Worm (Caenorhabditis elegans): ENCODE results near the gene B0280.2.
A peak's percentile ranks its signal among the peaks of the same experiment; 100 is the strongest.

B0280.2 gene

DNA sequence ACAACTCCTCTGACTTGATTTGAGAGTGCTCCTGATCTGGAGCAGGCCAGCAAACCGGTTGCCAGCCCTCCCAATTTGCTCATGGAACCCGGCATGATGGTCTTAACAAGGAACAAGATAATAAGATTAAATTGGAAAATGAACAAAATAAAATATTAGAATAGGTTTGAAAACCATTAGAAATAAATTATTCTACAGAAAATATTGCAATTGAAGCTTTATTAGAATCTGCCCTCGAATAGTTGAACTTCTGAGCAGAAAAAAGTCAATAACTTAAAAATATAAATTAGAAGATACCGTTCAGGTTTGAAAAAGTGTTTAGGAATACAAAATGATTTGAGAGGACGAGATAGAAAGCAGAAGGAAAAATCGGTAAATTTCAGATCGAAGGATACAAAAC is 34.2 kb downstream of the B0280.2 start, which contains the start of gene nuo-4:
nuo-4 (minus strand) TSS at position 101 of the 400 bp plus-strand sequence.
- no peak for TF ChIP-seq nhr-12 (tag; optimal IDR thresholded peaks at IDR 0.05)
- TF ChIP-seq R02D3.7 (tag; optimal IDR thresholded peaks at IDR 0.05), result no peak
- no peak for TF ChIP-seq snpc-4 (tag; optimal IDR thresholded peaks at IDR 0.05)
- TF ChIP-seq egl-5 (tag; optimal IDR thresholded peaks at IDR 0.05), result no peak
- TF ChIP-seq ZK546.5 (tag; optimal IDR thresholded peaks at IDR 0.05), result no peak
- no peak for TF ChIP-seq unc-62 (GFP tag; optimal IDR thresholded peaks at IDR 0.05)
- no peak for TF ChIP-seq nhr-77 (tag; optimal IDR thresholded peaks at IDR 0.05)
- no peak for TF ChIP-seq nhr-237 (tag; optimal IDR thresholded peaks at IDR 0.05)
- no peak for TF ChIP-seq sea-2 (GFP tag; optimal IDR thresholded peaks at IDR 0.05)
- no peak for TF ChIP-seq pha-4 (tag; optimal IDR thresholded peaks at IDR 0.05)

DNA sequence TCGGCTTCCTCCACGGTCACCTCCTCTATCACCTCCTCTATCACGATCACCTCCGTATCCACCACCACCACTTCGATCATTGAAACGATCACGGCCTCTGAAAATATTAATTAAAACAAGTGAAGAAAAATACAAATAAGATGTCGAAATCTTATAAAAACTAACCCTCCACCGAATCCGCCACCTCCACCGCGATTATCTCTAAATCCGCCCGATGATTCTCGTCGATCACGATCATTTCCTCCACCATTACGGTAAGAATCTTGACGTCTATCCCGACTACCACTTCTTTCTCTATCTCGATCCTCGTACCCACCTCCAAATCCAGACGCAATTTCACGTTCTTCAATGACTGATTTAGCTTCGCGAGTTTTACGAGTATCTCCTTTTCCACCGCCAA is 34.8 kb downstream of the B0280.2 start:
- no peak for TF ChIP-seq ZK546.5 (tag; optimal IDR thresholded peaks at IDR 0.05)
- TF ChIP-seq egl-27 (tag; optimal IDR thresholded peaks at IDR 0.05), result no peak
- no peak for TF ChIP-seq jun-1 (tag; optimal IDR thresholded peaks at IDR 0.05)
- TF ChIP-seq nhr-77 (tag; optimal IDR thresholded peaks at IDR 0.05), result no peak
- TF ChIP-seq ceh-16 (tag; optimal IDR thresholded peaks at IDR 0.05), result no peak
- TF ChIP-seq elt-1 (tag; optimal IDR thresholded peaks at IDR 0.05), result no peak
- TF ChIP-seq aly-2 (tag; optimal IDR thresholded peaks at IDR 0.05), result no peak
- TF ChIP-seq unc-62 (GFP tag; optimal IDR thresholded peaks at IDR 0.05), result no peak
- no peak for TF ChIP-seq nhr-12 (tag; optimal IDR thresholded peaks at IDR 0.05)
- TF ChIP-seq pqm-1 (tag; optimal IDR thresholded peaks at IDR 0.05), result no peak
- TF ChIP-seq hmg-11 (tag; optimal IDR thresholded peaks at IDR 0.05), result no peak
- TF ChIP-seq ceh-82 (tag; optimal IDR thresholded peaks at IDR 0.05), result no peak
- TF ChIP-seq pha-4 (tag; optimal IDR thresholded peaks at IDR 0.05), result no peak
- no peak for TF ChIP-seq tbx-2 (tag; optimal IDR thresholded peaks at IDR 0.05)
- TF ChIP-seq nhr-43 (tag; optimal IDR thresholded peaks at IDR 0.05; ENCODE audit: poor library complexity, severe bottlenecking), result no peak
- TF ChIP-seq nhr-237 (tag; optimal IDR thresholded peaks at IDR 0.05), result no peak
- no peak for TF ChIP-seq egl-5 (tag; optimal IDR thresholded peaks at IDR 0.05)
- no peak for TF ChIP-seq fkh-10 (GFP tag; optimal IDR thresholded peaks at IDR 0.05)
- TF ChIP-seq lin-39 (tag; optimal IDR thresholded peaks at IDR 0.05), result no peak

DNA sequence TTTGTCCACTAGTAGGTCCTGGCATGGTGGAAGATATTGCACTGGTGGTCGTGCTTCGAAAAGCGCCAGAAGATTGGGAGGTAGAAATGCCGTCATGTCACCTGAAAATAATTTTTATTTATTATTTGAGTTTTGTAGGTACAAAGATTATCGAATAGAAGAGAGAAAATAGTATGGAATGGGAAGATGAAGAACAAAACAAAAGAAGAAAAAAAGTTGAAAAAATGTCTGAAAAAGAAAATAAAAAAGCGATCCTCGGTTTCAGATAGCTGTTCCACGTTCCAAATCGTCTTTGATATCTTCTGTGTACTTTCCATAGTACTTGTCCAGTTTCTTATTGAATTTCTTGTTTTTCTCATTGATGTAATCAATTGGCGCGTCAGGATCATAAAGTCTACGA is 36.6 kb downstream of the B0280.2 start, which contains the start of gene rnp-7:
rnp-7 (minus strand) TSS at position 101 of the 400 bp plus-strand sequence.
- no peak for TF ChIP-seq mml-1 (tag; optimal IDR thresholded peaks at IDR 0.05)
- no peak for TF ChIP-seq fkh-2 (tag; optimal IDR thresholded peaks at IDR 0.05)
- TF ChIP-seq nhr-23 (tag; optimal IDR thresholded peaks at IDR 0.05), result no peak
- no peak for TF ChIP-seq fos-1 (tag; optimal IDR thresholded peaks at IDR 0.05)

DNA sequence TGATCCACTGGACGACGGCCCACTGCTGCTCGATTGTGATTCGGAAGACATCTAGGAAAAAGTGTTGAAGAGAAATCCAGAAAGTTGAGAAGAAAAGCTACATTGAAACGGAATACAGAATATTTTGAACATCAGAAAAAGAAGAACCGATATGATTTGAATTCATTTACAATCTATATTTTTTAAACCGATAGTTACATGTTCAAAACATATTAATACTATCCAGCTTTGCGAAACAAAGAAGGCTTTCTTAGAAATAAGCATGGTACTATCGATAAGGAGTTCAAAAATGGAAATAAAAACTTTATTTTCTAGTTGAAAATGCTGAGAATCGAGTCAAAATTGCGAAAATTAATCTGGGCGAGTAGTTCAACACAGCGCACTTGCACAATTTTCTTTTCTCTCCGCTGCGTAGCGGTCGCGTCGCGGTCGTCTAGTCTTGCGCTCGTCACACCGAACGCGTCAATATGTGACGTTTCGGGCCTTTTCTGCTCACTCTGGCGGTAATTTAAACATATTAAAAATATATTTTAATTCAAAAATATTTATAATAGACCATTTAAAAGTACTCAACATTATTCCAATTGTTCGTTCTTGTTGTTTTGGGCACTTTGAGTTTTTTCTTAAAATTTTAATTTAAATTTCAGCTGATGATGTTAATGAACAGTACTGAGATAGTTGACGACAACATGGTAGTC is 37.8 kb downstream of the B0280.2 start, which contains the start of the genes syf-2 and K04G7.1:
syf-2 (minus strand) TSS at position 51 of the 698 bp plus-strand sequence.
K04G7.1 (plus strand) TSS at position 648 of the 698 bp plus-strand sequence.
- peak; percentile 91 for TF ChIP-seq lin-39 (tag; optimal IDR thresholded peaks at IDR 0.05)
- TF ChIP-seq zag-1 (tag; optimal IDR thresholded peaks at IDR 0.05), result no peak
- peak; percentile 53 for TF ChIP-seq unc-62 (GFP tag; optimal IDR thresholded peaks at IDR 0.05)
- TF ChIP-seq lin-15B (tag; optimal IDR thresholded peaks at IDR 0.05), result peak; percentile 99
- TF ChIP-seq ceh-16 (tag; optimal IDR thresholded peaks at IDR 0.05), result no peak
- no peak for TF ChIP-seq sea-2 (GFP tag; optimal IDR thresholded peaks at IDR 0.05)
- peak; percentile 94 for TF ChIP-seq nhr-23 (tag; optimal IDR thresholded peaks at IDR 0.05)
- peak; percentile 85 for TF ChIP-seq fkh-10 (GFP tag; optimal IDR thresholded peaks at IDR 0.05)
- TF ChIP-seq nhr-237 (tag; optimal IDR thresholded peaks at IDR 0.05), result no peak
- peak; percentile 65 for TF ChIP-seq hmg-11 (tag; optimal IDR thresholded peaks at IDR 0.05)
- peak; percentile 72 for TF ChIP-seq ceh-28 (tag; optimal IDR thresholded peaks at IDR 0.05)
- TF ChIP-seq elt-1 (tag; optimal IDR thresholded peaks at IDR 0.05), result peak; percentile 59
- TF ChIP-seq mdl-1 (tag; optimal IDR thresholded peaks at IDR 0.05), result no peak
- no peak for TF ChIP-seq aly-2 (tag; optimal IDR thresholded peaks at IDR 0.05)
- TF ChIP-seq nhr-25 (tag; optimal IDR thresholded peaks at IDR 0.05), result peak; percentile 76
- no peak for TF ChIP-seq nhr-67 (tag; optimal IDR thresholded peaks at IDR 0.05)
- TF ChIP-seq nhr-43 (tag; optimal IDR thresholded peaks at IDR 0.05; ENCODE audit: poor library complexity, severe bottlenecking), result peak; percentile 62
- TF ChIP-seq nhr-77 (tag; optimal IDR thresholded peaks at IDR 0.05), result no peak
- TF ChIP-seq ZK546.5 (tag; optimal IDR thresholded peaks at IDR 0.05), result peak; percentile 20
- TF ChIP-seq egl-5 (tag; optimal IDR thresholded peaks at IDR 0.05), result peak; percentile 57
- TF ChIP-seq tbx-2 (tag; optimal IDR thresholded peaks at IDR 0.05), result peak; percentile 61
- no peak for TF ChIP-seq ztf-11 (tag; optimal IDR thresholded peaks at IDR 0.05)
- no peak for TF ChIP-seq fkh-2 (tag; optimal IDR thresholded peaks at IDR 0.05)
- TF ChIP-seq mml-1 (tag; optimal IDR thresholded peaks at IDR 0.05), result no peak
- peak; percentile 78 for TF ChIP-seq lsy-12 (tag; optimal IDR thresholded peaks at IDR 0.05)
- peak; percentile 92 for TF ChIP-seq egl-27 (tag; optimal IDR thresholded peaks at IDR 0.05)
- TF ChIP-seq ama-1 (optimal IDR thresholded peaks at IDR 0.05), result peak; percentile 43
- TF ChIP-seq ceh-9 (tag; optimal IDR thresholded peaks at IDR 0.05), result no peak
- no peak for TF ChIP-seq unc-39 (tag; optimal IDR thresholded peaks at IDR 0.05)
- TF ChIP-seq elt-3 (tag; optimal IDR thresholded peaks at IDR 0.05), result peak in 1 of 3 experiments; percentile 14
- peak; percentile 29 for TF ChIP-seq pqm-1 (tag; optimal IDR thresholded peaks at IDR 0.05)
- TF ChIP-seq nfya-1 (tag; optimal IDR thresholded peaks at IDR 0.05; ENCODE audit: insufficient read depth), result peak; percentile 94
- no peak for TF ChIP-seq nhr-76 (tag; optimal IDR thresholded peaks at IDR 0.05)
- TF ChIP-seq R02D3.7 (tag; optimal IDR thresholded peaks at IDR 0.05), result peak; percentile 76
- TF ChIP-seq eor-1 (tag; optimal IDR thresholded peaks at IDR 0.05), result no peak
- TF ChIP-seq skn-1 (tag; optimal IDR thresholded peaks at IDR 0.05), result peak; percentile 79
- TF ChIP-seq elt-2 (tag; optimal IDR thresholded peaks at IDR 0.05), result peak; percentile 74

All from whole organism, L3 larva.